Fruit fly (Drosophila melanogaster): ENCODE data around the gene Sh.

- TF ChIP-seq lola (GFP tag; optimal IDR thresholded peaks at IDR 0.05) (no peak), otp (GFP tag; IDR thresholded peaks at IDR 0.05) (no peak), ab (GFP tag; optimal IDR thresholded peaks at IDR 0.05) (no peak), HLHmδ (GFP tag; optimal IDR thresholded peaks at IDR 0.05) (no peak), CG12744 (GFP tag; optimal IDR thresholded peaks at IDR 0.05) (no peak), CG13424 (tag; optimal IDR thresholded peaks at IDR 0.05) (no peak), CG32532 (GFP tag; IDR thresholded peaks at IDR 0.05) (no peak), CG17385 (GFP tag; optimal IDR thresholded peaks at IDR 0.05) (no peak)
These were observed 29.1 kb upstream of the Sh start for dm6 chrX:18092126-18092525.

Data from whole organism, embryonic.